Worm (Caenorhabditis elegans) whole organism, young adult: ENCODE measurements around the gene str-20.

ENCODE experiments used
- F49E8.2 ChIP-seq: sonication (generic microtip); optimal IDR thresholded peaks from 3 replicates; lab custom pipeline; 2017; ENCODE audit warnings: missing genetic modification characterization, mild to moderate bottlenecking, missing compliant biosample characterization, antibody characterized with exemption, moderate library complexity; ENCODE audit not compliant: insufficient read depth
- ama-1 ChIP-seq, 3 experiments: fragments of 150-350 bp in 1 of 3; sonication (generic microtip) in 2 of 3; optimal IDR thresholded peaks; 2 replicates each; lab custom pipeline; 2014 to 2018; ENCODE audit warnings: missing biosample characterization in 2 of 3, missing genetic modification characterization in 2 of 3, missing genetic modification reagents in 2 of 3
- dpff-1 ChIP-seq: sonication (generic microtip); optimal IDR thresholded peaks from 2 replicates; lab custom pipeline; 2017; ENCODE audit warnings: mild to moderate bottlenecking, missing genetic modification characterization, missing compliant biosample characterization
- mxl-1 ChIP-seq: sonication (generic microtip); optimal IDR thresholded peaks from 2 replicates; lab custom pipeline; 2016; ENCODE audit warnings: missing genetic modification characterization, missing compliant biosample characterization
- ztf-22 ChIP-seq: fragments of 200-800 bp; sonication (Bioruptor generic); optimal IDR thresholded peaks from 2 replicates; lab custom pipeline; 2018; ENCODE audit warnings: mild to moderate bottlenecking, missing genetic modification characterization, moderate library complexity, missing compliant biosample characterization

DNA sequence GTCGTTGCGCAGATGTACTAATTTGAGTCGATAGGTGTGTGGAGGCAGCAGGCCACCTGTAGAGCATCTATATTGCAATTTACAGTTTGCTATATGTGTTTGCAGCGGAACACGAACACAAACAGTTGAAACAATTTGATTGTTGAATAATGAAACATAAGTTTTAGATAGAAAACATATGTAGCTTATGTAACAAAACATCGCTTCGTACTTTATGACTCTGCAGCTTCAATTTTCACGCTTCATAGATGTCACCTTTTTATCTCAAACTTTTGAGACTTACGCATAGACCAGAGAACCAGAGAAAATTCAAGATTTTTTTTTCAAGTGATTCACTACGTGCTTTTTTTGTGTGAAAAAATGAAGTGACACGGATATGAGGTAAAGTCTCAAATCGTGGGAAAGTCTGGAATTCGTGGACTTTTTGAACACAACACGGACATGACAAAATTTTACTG lies 32.3 kb upstream of the str-20 start, which contains the start of gene fbxb-72:
- TF ChIP-seq dpff-1 (tag; lab: Kevin White, UChicago) (no peak), mxl-1 (tag; lab: Kevin White, UChicago) (no peak), F49E8.2 (no peak), ztf-22 (GFP tag; lab: Kevin White, UChicago) (peak; percentile 65), ama-1 (optimal IDR thresholded peaks at IDR 0.05; lab: Kevin White, UChicago) (peak; percentile 96), ama-1 (GFP tag; optimal IDR thresholded peaks at IDR 0.05; lab: Kevin White, UChicago) (no peak)
